Fruit fly (Drosophila melanogaster): ENCODE data around the gene CG14989.

Gene CG14989

DNA sequence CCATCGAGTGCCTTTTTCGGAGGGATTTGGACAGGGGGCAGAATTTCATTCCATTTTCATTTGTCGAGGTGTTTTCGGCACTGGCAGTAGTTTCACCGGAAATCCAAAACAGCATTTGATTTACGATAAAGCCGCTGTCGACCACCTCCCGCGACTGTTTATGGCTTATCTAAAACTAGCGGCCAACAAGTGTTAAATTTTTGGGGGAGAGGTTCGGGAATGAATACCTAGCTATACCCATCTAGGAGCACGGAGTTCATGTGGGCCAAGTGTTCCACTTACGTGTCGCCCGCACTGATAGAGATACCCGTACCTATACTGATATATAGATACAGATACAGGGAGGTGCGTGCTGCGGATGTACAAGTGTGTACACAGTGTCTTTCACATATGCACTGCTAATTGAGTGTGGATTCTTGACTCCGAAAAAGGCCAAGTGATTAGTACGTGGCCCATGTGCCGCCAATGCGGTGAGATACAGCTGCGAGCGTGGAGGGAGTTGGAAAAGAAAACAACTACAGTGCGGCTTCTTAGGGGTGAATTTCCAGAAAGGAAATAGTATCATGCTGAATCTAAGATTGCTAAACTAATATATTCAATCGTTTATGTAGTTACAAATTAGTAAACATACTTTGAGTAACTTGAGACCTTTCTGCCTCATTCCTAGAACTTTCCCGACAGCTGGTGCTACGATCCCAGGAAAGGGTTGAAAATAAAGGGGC lies 32.4 kb downstream of the CG14989 start (continued):
- TF ChIP-seq exex (tag; optimal IDR thresholded peaks at IDR 0.05) (peak; percentile 49), CHES-1-like (GFP tag; optimal IDR thresholded peaks at IDR 0.05) (no peak), slbo (GFP tag; IDR thresholded peaks at IDR 0.05) (no peak), CG12659 (GFP tag; optimal IDR thresholded peaks at IDR 0.05) (no peak), tna (GFP tag; IDR thresholded peaks at IDR 0.05; ENCODE audit: partially characterized antibody) (no peak), gfzf (GFP tag; optimal IDR thresholded peaks at IDR 0.05) (no peak), esg (GFP tag; conservative IDR thresholded peaks at IDR 0.05) (no peak), Doc2 (GFP tag; IDR thresholded peaks at IDR 0.05) (no peak), Rfx (GFP tag; IDR thresholded peaks at IDR 0.05) (no peak), Xbp1 (GFP tag; optimal IDR thresholded peaks at IDR 0.05) (peak; percentile 32), fd64A (GFP tag; optimal IDR thresholded peaks at IDR 0.05) (no peak), Bdp1 (GFP tag; optimal IDR thresholded peaks at IDR 0.05) (no peak), bsh (GFP tag; optimal IDR thresholded peaks at IDR 0.05) (peak in 1 of 2 experiments; percentile 3), dimm (GFP tag; IDR thresholded peaks at IDR 0.05) (no peak), CG32767 (GFP tag; IDR thresholded peaks at IDR 0.05) (no peak), CG17359 (tag; optimal IDR thresholded peaks at IDR 0.05) (no peak), dan (GFP tag; IDR thresholded peaks at IDR 0.05) (no peak), MTF-1 (GFP tag; optimal IDR thresholded peaks at IDR 0.05; ENCODE audit: borderline replicate concordance) (no peak), dmrt99B (tag; optimal IDR thresholded peaks at IDR 0.05) (peak; percentile 5), CG17802 (tag; optimal IDR thresholded peaks at IDR 0.05) (no peak), CG1024 (GFP tag; IDR thresholded peaks at IDR 0.05) (no peak), Dip2 (GFP tag; IDR thresholded peaks at IDR 0.05) (no peak), her (GFP tag; optimal IDR thresholded peaks at IDR 0.05) (no peak), CG8290 (GFP tag; optimal IDR thresholded peaks at IDR 0.05) (no peak), CG8290 (tag; optimal IDR thresholded peaks at IDR 0.05) (no peak), mld (GFP tag; IDR thresholded peaks at IDR 0.05; ENCODE audit: partially characterized antibody) (no peak), Hr39 (optimal IDR thresholded peaks at IDR 0.05) (no peak), CG4707 (GFP tag; optimal IDR thresholded peaks at IDR 0.05) (no peak), sug (tag; optimal IDR thresholded peaks at IDR 0.05) (peak; percentile 72), CG3281 (GFP tag; optimal IDR thresholded peaks at IDR 0.05) (no peak), Antp (GFP tag; optimal IDR thresholded peaks at IDR 0.05) (no peak), CG15479 (GFP tag; optimal IDR thresholded peaks at IDR 0.05) (no peak), tll (GFP tag; optimal IDR thresholded peaks at IDR 0.05) (no peak), crc (GFP tag; optimal IDR thresholded peaks at IDR 0.05) (no peak), CG15073 (GFP tag; optimal IDR thresholded peaks at IDR 0.05) (no peak), gcm2 (GFP tag; optimal IDR thresholded peaks at IDR 0.05) (no peak), CG1529 (GFP tag; optimal IDR thresholded peaks at IDR 0.05) (no peak), Aef1 (GFP tag; IDR thresholded peaks at IDR 0.05) (no peak), CG10462 (GFP tag; optimal IDR thresholded peaks at IDR 0.05) (no peak), pros (GFP tag; optimal IDR thresholded peaks at IDR 0.05) (peak; percentile 39), GATAe (GFP tag; conservative IDR thresholded peaks at IDR 0.05) (no peak), ac (GFP tag; optimal IDR thresholded peaks at IDR 0.05) (no peak), CG8089 (GFP tag; optimal IDR thresholded peaks at IDR 0.05) (no peak), hb (GFP tag; IDR thresholded peaks at IDR 0.05; ENCODE audit: partially characterized antibody) (no peak), NK7.1 (GFP tag; optimal IDR thresholded peaks at IDR 0.05) (no peak), Elba2 (GFP tag; optimal IDR thresholded peaks at IDR 0.05) (no peak), CG2678 (tag; optimal IDR thresholded peaks at IDR 0.05) (no peak), BtbVII (GFP tag; optimal IDR thresholded peaks at IDR 0.05) (no peak), CG6689 (GFP tag; IDR thresholded peaks at IDR 0.05) (0 out of 2 replicates have a peak, but pooled peaks have one; percentile 11), nom (GFP tag; optimal IDR thresholded peaks at IDR 0.05) (no peak)

All from whole organism, embryonic.